Worm (Caenorhabditis elegans): ENCODE measurements around the gene fipr-10.

DNA sequence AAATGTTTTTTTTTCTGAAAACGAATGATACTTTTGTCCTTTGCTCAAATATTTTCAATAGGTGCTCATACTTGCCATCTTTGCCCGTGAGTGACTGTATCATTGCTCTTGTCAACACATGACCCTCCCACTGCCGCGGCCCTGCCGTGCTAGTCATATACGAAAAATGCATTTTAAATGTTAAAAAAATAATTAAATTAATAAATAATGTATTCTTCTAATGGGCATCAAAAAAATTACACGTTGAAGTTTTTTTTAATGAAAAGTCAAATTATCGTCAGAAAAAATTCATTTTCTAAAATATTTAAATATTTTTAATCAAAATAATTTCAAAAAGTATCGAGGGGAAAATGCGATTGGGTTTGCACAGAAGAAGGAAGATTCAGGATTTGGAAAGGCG, 8.5 kb downstream of the fipr-10 start, which contains the start of gene C50H2.7:
- TF ChIP-seq nhr-77 (tag; optimal IDR thresholded peaks at IDR 0.05): no peak
- no peak for TF ChIP-seq alr-1 (tag; optimal IDR thresholded peaks at IDR 0.05; ENCODE audit: borderline replicate concordance)
- no peak for TF ChIP-seq ztf-11 (tag; optimal IDR thresholded peaks at IDR 0.05)
- TF ChIP-seq ceh-82 (tag; optimal IDR thresholded peaks at IDR 0.05): no peak
- no peak for TF ChIP-seq dpl-1 (GFP tag; optimal IDR thresholded peaks at IDR 0.05)
- no peak for TF ChIP-seq zag-1 (tag; optimal IDR thresholded peaks at IDR 0.05)
- no peak for TF ChIP-seq mdl-1 (tag; optimal IDR thresholded peaks at IDR 0.05)

Measured in whole organism, L1 larva.